2 fruit fly cellular contexts compared by ENCODE assay signal in the genomic region with DNA sequence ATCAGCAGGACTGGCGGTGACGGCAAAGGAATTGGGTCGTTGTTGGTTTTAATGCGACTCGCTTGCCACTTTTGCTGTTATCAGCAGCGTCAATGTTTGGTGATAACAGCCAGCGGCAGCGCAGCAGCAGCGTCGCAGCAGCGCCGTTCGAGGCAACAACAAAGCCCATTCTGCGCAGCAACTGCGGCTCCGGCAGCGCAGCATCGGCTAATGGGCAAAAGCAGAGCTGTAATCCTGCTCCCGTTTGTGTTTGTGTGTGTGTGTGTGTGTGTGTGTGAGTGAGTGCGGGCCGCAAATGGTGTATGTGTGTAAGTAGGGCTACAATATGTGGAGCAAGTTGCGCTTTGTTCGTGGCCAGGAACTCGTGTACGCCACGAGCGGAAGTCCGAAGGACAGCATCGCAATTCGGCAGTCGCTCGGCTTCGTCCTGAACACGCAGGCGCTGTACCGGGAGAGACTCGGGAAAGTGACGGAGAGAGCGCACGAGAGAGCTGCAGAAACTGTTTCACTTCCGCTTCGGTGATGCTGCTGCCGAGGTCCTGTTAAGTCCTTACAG.
TF ChIP-seq lines count a peak whose summit lies in the region.

No protein-coding gene starts in this region.

- no peak for TF ChIP-seq CTCF in whole organism, embryonic (GFP tag; optimal IDR thresholded peaks at IDR 0.05; lab: Kevin White, UChicago)

TF ChIP-seq in whole organism, embryonic, 481 proteins besides CTCF, POLR2A, EP300 and RAD21:
- TF ChIP-seq Adf1 (GFP tag; IDR thresholded peaks at IDR 0.05; lab: Robert Waterston, UW) (peak; percentile 93), vfl (GFP tag; optimal IDR thresholded peaks at IDR 0.05; lab: Kevin White, UChicago) (no peak), Deaf1 (tag; optimal IDR thresholded peaks at IDR 0.05; lab: Kevin White, UChicago) (peak; percentile 96), Stat92E (GFP tag; optimal IDR thresholded peaks at IDR 0.05; lab: Kevin White, UChicago) (no peak), Med (GFP tag; lab: Kevin White, UChicago) (peak; percentile 22), ewg (GFP tag; optimal IDR thresholded peaks at IDR 0.05; lab: Kevin White, UChicago) (peak; percentile 76), Trl (optimal IDR thresholded peaks at IDR 0.05; lab: Kevin White, UChicago) (peak; percentile 32 to 44), Trl (GFP tag; optimal IDR thresholded peaks at IDR 0.05; lab: Kevin White, UChicago) (no peak), cg (GFP tag; optimal IDR thresholded peaks at IDR 0.05; lab: Kevin White, UChicago) (peak; percentile 42), CG12155 (GFP tag; optimal IDR thresholded peaks at IDR 0.05; lab: Kevin White, UChicago) (no peak), abd-A (tag; optimal IDR thresholded peaks at IDR 0.05; lab: Kevin White, UChicago) (peak; percentile 80), chm (GFP tag; IDR thresholded peaks at IDR 0.05; lab: Robert Waterston, UW) (0 out of 2 replicates have a peak, but pooled peaks have one; percentile 13)

TF ChIP-seq in whole organism, wandering third instar larva, 38 proteins besides CTCF, POLR2A, EP300 and RAD21:
- TF ChIP-seq woc (GFP tag; optimal IDR thresholded peaks at IDR 0.05; lab: Kevin White, UChicago): no peak
- TF ChIP-seq Dfd (GFP tag; optimal IDR thresholded peaks at IDR 0.05; lab: Kevin White, UChicago): peak; percentile 69
- no peak for TF ChIP-seq Sp1 (GFP tag; optimal IDR thresholded peaks at IDR 0.05; lab: Kevin White, UChicago)
- no peak for TF ChIP-seq sv (GFP tag; optimal IDR thresholded peaks at IDR 0.05; lab: Kevin White, UChicago)
- TF ChIP-seq fru (GFP tag; optimal IDR thresholded peaks at IDR 0.05; lab: Kevin White, UChicago): no peak
